Fruit fly (Drosophila melanogaster): Measurements from ENCODE around the gene CG1640.

Gene CG1640

dm6 chrX:13391174-13392040 lies 21.0 kb downstream of the CG1640 start (continued):
- TF ChIP-seq Hr38 (GFP tag; optimal IDR thresholded peaks at IDR 0.05) (no peak), fd85E (GFP tag; optimal IDR thresholded peaks at IDR 0.05) (no peak), CG34406 (GFP tag; optimal IDR thresholded peaks at IDR 0.05) (no peak), Blimp-1 (GFP tag; optimal IDR thresholded peaks at IDR 0.05) (no peak), fkh (GFP tag; optimal IDR thresholded peaks at IDR 0.05) (no peak), spab (GFP tag; optimal IDR thresholded peaks at IDR 0.05) (no peak), CG10669 (GFP tag; optimal IDR thresholded peaks at IDR 0.05) (peak; percentile 11), CG15336 (GFP tag; IDR thresholded peaks at IDR 0.05) (no peak), eg (GFP tag; IDR thresholded peaks at IDR 0.05) (no peak; the same call in 2 of the 3 replicates), Sox102F (GFP tag; optimal IDR thresholded peaks at IDR 0.05) (no peak), Gug (GFP tag; IDR thresholded peaks at IDR 0.05) (no peak; the same call in 1 of the 2 replicates), Ets96B (tag; optimal IDR thresholded peaks at IDR 0.05) (no peak), OdsH (GFP tag; optimal IDR thresholded peaks at IDR 0.05) (no peak), salr (GFP tag; optimal IDR thresholded peaks at IDR 0.05) (no peak), Ets21C (GFP tag; optimal IDR thresholded peaks at IDR 0.05) (no peak), Hr39 (GFP tag; optimal IDR thresholded peaks at IDR 0.05) (no peak), dsx (GFP tag; optimal IDR thresholded peaks at IDR 0.05; ENCODE audit: poor library complexity, severe bottlenecking) (no peak), esn (GFP tag; optimal IDR thresholded peaks at IDR 0.05) (no peak), CG8319 (GFP tag; optimal IDR thresholded peaks at IDR 0.05) (no peak), lz (GFP tag; optimal IDR thresholded peaks at IDR 0.05) (no peak), cyc (GFP tag; optimal IDR thresholded peaks at IDR 0.05) (peak; percentile 6), CG4318 (GFP tag; optimal IDR thresholded peaks at IDR 0.05) (no peak), Sox14 (GFP tag; optimal IDR thresholded peaks at IDR 0.05) (no peak), CG6854 (GFP tag; optimal IDR thresholded peaks at IDR 0.05) (no peak), Eip75B (GFP tag; optimal IDR thresholded peaks at IDR 0.05) (no peak), CG6276 (GFP tag; optimal IDR thresholded peaks at IDR 0.05) (no peak)

DNA sequence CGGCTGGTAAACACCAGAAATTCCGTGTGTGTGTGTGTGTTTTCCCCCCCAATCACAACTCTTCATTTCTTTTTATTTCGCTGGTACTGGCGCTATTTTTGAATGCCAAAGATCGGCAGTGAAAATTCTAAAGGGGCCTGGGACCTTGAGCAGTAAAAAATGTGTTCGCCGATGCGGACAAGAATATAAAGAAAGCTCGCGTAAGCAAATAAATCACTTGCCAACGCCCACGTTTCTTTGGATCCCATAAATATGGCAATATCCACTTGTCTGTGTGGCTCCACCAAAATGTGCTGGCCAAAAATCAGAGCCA lies 21.6 kb downstream of the CG1640 start:
- TF ChIP-seq Hr4 (GFP tag; optimal IDR thresholded peaks at IDR 0.05) = no peak
- TF ChIP-seq CG1621 (tag; optimal IDR thresholded peaks at IDR 0.05) = no peak
- no peak for TF ChIP-seq Hr38 (GFP tag; optimal IDR thresholded peaks at IDR 0.05)
- TF ChIP-seq fd85E (GFP tag; optimal IDR thresholded peaks at IDR 0.05) = no peak
- TF ChIP-seq CG3032 (tag; optimal IDR thresholded peaks at IDR 0.05) = no peak

- no peak for TF ChIP-seq Smox (GFP tag; optimal IDR thresholded peaks at IDR 0.05)
- TF ChIP-seq CG9139 (GFP tag; optimal IDR thresholded peaks at IDR 0.05) = no peak
- no peak for TF ChIP-seq svp (GFP tag)
- no peak for TF ChIP-seq CG3919 (GFP tag; optimal IDR thresholded peaks at IDR 0.05)
- no peak for TF ChIP-seq Met (GFP tag; optimal IDR thresholded peaks at IDR 0.05)
- no peak for TF ChIP-seq Sox14 (GFP tag; optimal IDR thresholded peaks at IDR 0.05)
- TF ChIP-seq CG4318 (GFP tag; optimal IDR thresholded peaks at IDR 0.05) = no peak
- TF ChIP-seq CG6163 (GFP tag; IDR thresholded peaks at IDR 0.05) = no peak
- TF ChIP-seq Blimp-1 (GFP tag; optimal IDR thresholded peaks at IDR 0.05) = no peak
- no peak for TF ChIP-seq eg (GFP tag; IDR thresholded peaks at IDR 0.05)
- TF ChIP-seq achi (GFP tag; optimal IDR thresholded peaks at IDR 0.05) = no peak
- no peak for TF ChIP-seq Eip78C (GFP tag)
- TF ChIP-seq CG10631 (GFP tag; optimal IDR thresholded peaks at IDR 0.05) = no peak
- no peak for TF ChIP-seq CG15336 (GFP tag; IDR thresholded peaks at IDR 0.05)
- no peak for TF ChIP-seq spab (GFP tag; optimal IDR thresholded peaks at IDR 0.05)
Observed at dm6 chrX:13392764-13393163, 22.4 kb downstream of the CG1640 start.
